Worm (Caenorhabditis elegans): ENCODE measurements around the gene B0432.11.
A peak's percentile ranks its signal among the peaks of the same experiment; 100 is the strongest.

Gene B0432.11

DNA sequence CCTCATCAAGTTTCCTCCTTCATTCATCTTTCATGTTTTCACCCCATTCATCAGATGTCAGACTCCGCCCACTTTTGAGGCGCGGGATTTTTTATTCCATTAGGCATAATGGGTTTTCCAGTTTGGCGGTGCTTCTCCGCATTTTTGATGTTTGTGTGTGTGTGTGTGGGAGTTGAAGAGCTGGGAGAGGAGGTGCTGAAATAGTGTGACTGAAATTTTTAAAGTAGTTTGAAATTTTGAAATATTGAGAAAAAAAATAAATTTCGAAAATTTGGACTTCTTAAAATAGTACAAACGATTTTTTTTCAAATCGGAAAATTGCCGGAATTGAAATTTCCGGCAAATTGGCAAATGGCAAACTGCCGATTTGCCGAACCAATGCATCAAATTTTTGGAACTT, 30.9 kb downstream of the B0432.11 start, which contains the start of gene scc-2:
Gene scc-2 (minus strand): TSS at position 101 of the 400 bp plus-strand sequence.
- TF ChIP-seq pes-1 (GFP tag; IDR thresholded peaks at IDR 0.05) (no peak), flt-1 (GFP tag; IDR thresholded peaks at IDR 0.05) (no peak), tbx-37 (GFP tag; conservative IDR thresholded peaks at IDR 0.05) (no peak), ceh-36 (tag; optimal IDR thresholded peaks at IDR 0.05) (no peak), sea-1 (GFP tag; conservative IDR thresholded peaks at IDR 0.05) (no peak), tra-4 (tag; optimal IDR thresholded peaks at IDR 0.05) (no peak), scrt-1 (GFP tag; IDR thresholded peaks at IDR 0.05) (no peak), ceh-13 (GFP tag; optimal IDR thresholded peaks at IDR 0.05) (no peak), aly-1 (tag; optimal IDR thresholded peaks at IDR 0.05) (no peak), F13C5.2 (tag; optimal IDR thresholded peaks at IDR 0.05) (no peak), ets-7 (tag; optimal IDR thresholded peaks at IDR 0.05) (no peak), B0310.2 (tag; optimal IDR thresholded peaks at IDR 0.05) (no peak), hnd-1 (tag; optimal IDR thresholded peaks at IDR 0.05) (no peak), tbx-11 (GFP tag; IDR thresholded peaks at IDR 0.05) (no peak), ama-1 (optimal IDR thresholded peaks at IDR 0.05) (no peak), hmg-4 (GFP tag; optimal IDR thresholded peaks at IDR 0.05) (no peak)

DNA sequence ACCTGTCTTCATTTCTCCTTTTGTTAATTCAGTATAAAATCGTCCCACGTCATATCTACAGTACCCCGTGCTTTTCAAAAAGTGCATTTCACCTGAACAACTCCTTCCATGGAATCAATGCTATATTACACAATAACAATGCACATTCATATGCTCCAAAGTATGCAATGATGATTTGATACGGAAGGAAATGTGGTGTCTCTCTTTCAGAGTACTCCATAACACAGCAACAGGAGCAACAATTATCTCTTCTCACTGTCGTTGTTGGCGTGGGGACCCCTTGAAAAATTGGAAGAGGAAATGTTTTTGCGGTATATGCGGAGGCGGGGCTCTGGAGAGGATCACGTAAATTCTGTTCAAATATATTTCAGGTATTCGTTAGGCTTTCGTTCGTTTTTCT, 37.0 kb downstream of the B0432.11 start, which contains the start of gene cat-2:
Gene cat-2 (plus strand): TSS at position 301 of the 400 bp plus-strand sequence.
- no peak for TF ChIP-seq tbx-37 (GFP tag; conservative IDR thresholded peaks at IDR 0.05)

ce11 chrII:255124-255523, 39.4 kb downstream of the B0432.11 start:
- TF ChIP-seq tbx-37 (GFP tag; conservative IDR thresholded peaks at IDR 0.05) (peak; percentile 65; the same call in 1 of the 2 replicates), scrt-1 (GFP tag; IDR thresholded peaks at IDR 0.05) (peak; percentile 81), flt-1 (GFP tag; IDR thresholded peaks at IDR 0.05) (peak; percentile 77), tra-4 (tag; optimal IDR thresholded peaks at IDR 0.05) (no peak), hmbx-1 (tag; optimal IDR thresholded peaks at IDR 0.05) (peak; percentile 77), hnd-1 (tag; optimal IDR thresholded peaks at IDR 0.05) (peak; percentile 40), tbx-11 (GFP tag; IDR thresholded peaks at IDR 0.05) (peak; percentile 79), sea-1 (GFP tag; conservative IDR thresholded peaks at IDR 0.05) (peak; percentile 61; the same call in 1 of the 2 replicates), ceh-13 (GFP tag; optimal IDR thresholded peaks at IDR 0.05) (peak; percentile 33), pes-1 (GFP tag; IDR thresholded peaks at IDR 0.05) (peak; percentile 80), B0310.2 (tag; optimal IDR thresholded peaks at IDR 0.05) (peak; percentile 39), hmg-4 (GFP tag; optimal IDR thresholded peaks at IDR 0.05) (peak; percentile 84), ets-7 (tag; optimal IDR thresholded peaks at IDR 0.05) (peak; percentile 52), ama-1 (optimal IDR thresholded peaks at IDR 0.05) (no peak), ceh-36 (tag; optimal IDR thresholded peaks at IDR 0.05) (peak; percentile 78), aly-1 (tag; optimal IDR thresholded peaks at IDR 0.05) (peak; percentile 73), F13C5.2 (tag; optimal IDR thresholded peaks at IDR 0.05) (peak; percentile 96)

DNA sequence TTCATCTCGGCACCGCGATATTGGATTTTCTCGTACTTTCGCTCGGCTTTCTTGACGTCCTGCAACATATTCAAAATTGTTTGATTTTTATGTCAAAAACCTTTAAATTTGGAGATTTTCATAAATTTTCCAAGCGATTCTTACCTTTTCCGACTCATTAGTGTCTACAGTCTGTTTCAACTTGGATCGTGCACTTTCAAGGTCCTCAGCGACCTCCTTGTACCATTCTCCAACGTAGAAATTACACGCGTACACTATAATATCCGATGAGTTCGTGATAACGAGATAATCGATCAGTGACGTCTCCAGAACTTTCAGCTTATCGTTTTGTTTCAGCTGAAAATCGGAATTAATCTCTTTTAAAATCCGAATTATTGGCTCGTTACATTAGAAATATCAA, 46.8 kb downstream of the B0432.11 start:
- TF ChIP-seq pes-1 (GFP tag; IDR thresholded peaks at IDR 0.05) = no peak
- no peak for TF ChIP-seq ceh-13 (GFP tag; optimal IDR thresholded peaks at IDR 0.05)
- no peak for TF ChIP-seq flt-1 (GFP tag; IDR thresholded peaks at IDR 0.05)
- no peak for TF ChIP-seq ama-1 (optimal IDR thresholded peaks at IDR 0.05)
- TF ChIP-seq B0310.2 (tag; optimal IDR thresholded peaks at IDR 0.05) = no peak
- TF ChIP-seq tbx-37 (GFP tag; conservative IDR thresholded peaks at IDR 0.05) = no peak
- no peak for TF ChIP-seq hmg-4 (GFP tag; optimal IDR thresholded peaks at IDR 0.05)
- no peak for TF ChIP-seq ceh-36 (tag; optimal IDR thresholded peaks at IDR 0.05)
- TF ChIP-seq hnd-1 (tag; optimal IDR thresholded peaks at IDR 0.05) = no peak
- no peak for TF ChIP-seq hmbx-1 (tag; optimal IDR thresholded peaks at IDR 0.05)
- TF ChIP-seq aly-1 (tag; optimal IDR thresholded peaks at IDR 0.05) = no peak
- TF ChIP-seq scrt-1 (GFP tag; IDR thresholded peaks at IDR 0.05) = no peak
- TF ChIP-seq ets-7 (tag; optimal IDR thresholded peaks at IDR 0.05) = no peak
- TF ChIP-seq tra-4 (tag; optimal IDR thresholded peaks at IDR 0.05) = no peak

Measured in whole organism, early embryonic.